Worm (Caenorhabditis elegans): ENCODE data around the gene mrps-28.

ce11 chrV:19664574-19664973, 20.5 kb downstream of the mrps-28 start:
- TF ChIP-seq egl-27 (tag; optimal IDR thresholded peaks at IDR 0.05) = no peak
- TF ChIP-seq elt-3 (tag; optimal IDR thresholded peaks at IDR 0.05) = no peak
- no peak for TF ChIP-seq C34F6.9 (tag; optimal IDR thresholded peaks at IDR 0.05)
- no peak for TF ChIP-seq zag-1 (tag; optimal IDR thresholded peaks at IDR 0.05)
- TF ChIP-seq lin-13 (GFP tag; optimal IDR thresholded peaks at IDR 0.05) = no peak
- no peak for TF ChIP-seq nhr-77 (tag; optimal IDR thresholded peaks at IDR 0.05)

Measured in whole organism, L2 larva.